Worm (Caenorhabditis elegans) whole organism, early embryonic: ENCODE measurements around the gene C07A9.9.

Source experiments
- aly-1 ChIP-seq: sonication (generic microtip); optimal IDR thresholded peaks from 2 replicates; lab custom pipeline; 2016; ENCODE audit warnings: missing genetic modification characterization, missing compliant biosample characterization
- ama-1 ChIP-seq: fragments of 150-350 bp; optimal IDR thresholded peaks from 2 replicates; lab custom pipeline; 2014
- flt-1 ChIP-seq: fragments of 200-800 bp; sonication (Bioruptor generic); IDR thresholded peaks from 2 replicates; pipeline ENCODE4 v1.3.6; 2022; ENCODE audit warnings: missing genetic modification characterization, missing compliant biosample characterization
- hnd-1 ChIP-seq: sonication (generic microtip); optimal IDR thresholded peaks from 2 replicates; lab custom pipeline; 2016; ENCODE audit warnings: missing genetic modification characterization, missing compliant biosample characterization
- pes-1 ChIP-seq: fragments of 200-800 bp; sonication (Bioruptor generic); IDR thresholded peaks from 2 replicates; pipeline ENCODE4 v1.3.6; 2022; ENCODE audit warnings: missing genetic modification reagents, missing genetic modification characterization, missing compliant biosample characterization
- scrt-1 ChIP-seq: fragments of 200-800 bp; sonication (Bioruptor generic); IDR thresholded peaks from 2 replicates; pipeline ENCODE4 v1.3.6; 2022; ENCODE audit warnings: missing genetic modification characterization, missing compliant biosample characterization
- tbx-11 ChIP-seq: fragments of 200-800 bp; sonication (Bioruptor generic); IDR thresholded peaks from 2 replicates; pipeline ENCODE4 v1.3.6; 2022; ENCODE audit warnings: missing genetic modification characterization, missing compliant biosample characterization
- tra-4 ChIP-seq: sonication (generic microtip); optimal IDR thresholded peaks from 2 replicates; lab custom pipeline; 2017; ENCODE audit warnings: missing genetic modification characterization, missing compliant biosample characterization

- TF ChIP-seq ama-1 (lab: Kevin White, UChicago) = no peak
- TF ChIP-seq pes-1 (GFP tag; lab: Robert Waterston, UW) = no peak
- no peak for TF ChIP-seq flt-1 (GFP tag; lab: Robert Waterston, UW)
- no peak for TF ChIP-seq hnd-1 (tag; lab: Kevin White, UChicago)
- 0 out of 2 replicates have a peak, but pooled peaks have one; percentile 68 for TF ChIP-seq scrt-1
- peak; percentile 34; the same call in 1 of the 2 replicates for TF ChIP-seq tbx-11 (GFP tag; lab: Robert Waterston, UW)
- no peak for TF ChIP-seq aly-1 (tag; lab: Kevin White, UChicago)
- no peak for TF ChIP-seq tra-4 (tag; lab: Kevin White, UChicago)
Observed at ce11 chrIII:9703747-9704605, 36.5 kb upstream of the C07A9.9 start.
